ENCODE assay signal across 1 fruit fly cellular context in genomic region chr3L:18114038-18114926, dm6.
TF ChIP-seq lines count a peak whose summit lies in the region.

No protein-coding gene starts in this region.

TF ChIP-seq in whole organism, embryonic, 481 proteins besides CTCF, POLR2A, EP300 and RAD21 (continued from another document and continues in another):
- peak; percentile 14; the same call in 1 of the 2 replicates for TF ChIP-seq ap (GFP tag; IDR thresholded peaks at IDR 0.05; lab: Robert Waterston, UW)
- TF ChIP-seq Gsc (GFP tag; IDR thresholded peaks at IDR 0.05; lab: Robert Waterston, UW), result no peak
- TF ChIP-seq CG15696 (tag; optimal IDR thresholded peaks at IDR 0.05; lab: Kevin White, UChicago), result no peak
- no peak for TF ChIP-seq HLHmδ (GFP tag; optimal IDR thresholded peaks at IDR 0.05; lab: Kevin White, UChicago)
- peak; percentile 58; the same call in 1 of the 2 replicates for TF ChIP-seq CG14014 (GFP tag; IDR thresholded peaks at IDR 0.05; lab: Robert Waterston, UW)
- TF ChIP-seq bab2 (GFP tag; optimal IDR thresholded peaks at IDR 0.05; lab: Kevin White, UChicago), result peak; percentile 18
- peak; percentile 46 for TF ChIP-seq gro (GFP tag; optimal IDR thresholded peaks at IDR 0.05; lab: Kevin White, UChicago)
- peak; percentile 20 for TF ChIP-seq CG2120 (GFP tag; optimal IDR thresholded peaks at IDR 0.05; lab: Kevin White, UChicago)
- no peak for TF ChIP-seq trh (GFP tag; optimal IDR thresholded peaks at IDR 0.05; lab: Kevin White, UChicago)
- TF ChIP-seq CG6791 (GFP tag; IDR thresholded peaks at IDR 0.05; lab: Robert Waterston, UW; ENCODE audit: partially characterized antibody), result no peak
- peak; percentile 61 for TF ChIP-seq CG31365 (tag; optimal IDR thresholded peaks at IDR 0.05; lab: Kevin White, UChicago)
- no peak; the same call in 2 of the 3 replicates for TF ChIP-seq so (GFP tag; IDR thresholded peaks at IDR 0.05; lab: Robert Waterston, UW)
- TF ChIP-seq CG4424 (GFP tag; optimal IDR thresholded peaks at IDR 0.05; lab: Kevin White, UChicago), result no peak
- TF ChIP-seq CG31388 (GFP tag; optimal IDR thresholded peaks at IDR 0.05; lab: Kevin White, UChicago), result no peak
- peak; percentile 44; the same call in 1 of the 2 replicates for TF ChIP-seq Bgb (GFP tag; IDR thresholded peaks at IDR 0.05; lab: Robert Waterston, UW; ENCODE audit: partially characterized antibody)
- TF ChIP-seq CG10321 (GFP tag; IDR thresholded peaks at IDR 0.05; lab: Robert Waterston, UW), result no peak
- no peak for TF ChIP-seq kah (GFP tag; optimal IDR thresholded peaks at IDR 0.05; lab: Kevin White, UChicago)
- peak; percentile 41 for TF ChIP-seq wek (GFP tag; optimal IDR thresholded peaks at IDR 0.05; lab: Kevin White, UChicago)
- no peak for TF ChIP-seq CG12236 (GFP tag; optimal IDR thresholded peaks at IDR 0.05; lab: Kevin White, UChicago)
- peak; percentile 19 for TF ChIP-seq ewg (GFP tag; optimal IDR thresholded peaks at IDR 0.05; lab: Kevin White, UChicago)
- no peak for TF ChIP-seq CG6654 (GFP tag; optimal IDR thresholded peaks at IDR 0.05; lab: Kevin White, UChicago)
- no peak for TF ChIP-seq cg (GFP tag; optimal IDR thresholded peaks at IDR 0.05; lab: Kevin White, UChicago)
- TF ChIP-seq E2f1 (GFP tag; IDR thresholded peaks at IDR 0.05; lab: Robert Waterston, UW), result 0 out of 2 replicates have a peak, but pooled peaks have one; percentile 15
- TF ChIP-seq TFAM (GFP tag; optimal IDR thresholded peaks at IDR 0.05; lab: Kevin White, UChicago), result no peak
- TF ChIP-seq eyg (GFP tag; optimal IDR thresholded peaks at IDR 0.05; lab: Kevin White, UChicago), result peak; percentile 27
- TF ChIP-seq h (optimal IDR thresholded peaks at IDR 0.05; lab: Kevin White, UChicago), result no peak
- no peak for TF ChIP-seq wor (GFP tag; IDR thresholded peaks at IDR 0.05; lab: Robert Waterston, UW)
- peak; percentile 6 for TF ChIP-seq B-H2 (GFP tag; optimal IDR thresholded peaks at IDR 0.05; lab: Kevin White, UChicago)
- TF ChIP-seq CG11093 (GFP tag; IDR thresholded peaks at IDR 0.05; lab: Robert Waterston, UW), result no peak
- TF ChIP-seq gce (GFP tag; IDR thresholded peaks at IDR 0.05; lab: Robert Waterston, UW), result peak; percentile 51; the same call in 1 of the 3 replicates
- TF ChIP-seq Sry-β (GFP tag; optimal IDR thresholded peaks at IDR 0.05; lab: Kevin White, UChicago), result no peak
- TF ChIP-seq CG12942 (GFP tag; optimal IDR thresholded peaks at IDR 0.05; lab: Kevin White, UChicago), result peak; percentile 32
- TF ChIP-seq p53 (GFP tag; optimal IDR thresholded peaks at IDR 0.05; lab: Kevin White, UChicago), result peak; percentile 30
- TF ChIP-seq Dll (GFP tag; IDR thresholded peaks at IDR 0.05; lab: Robert Waterston, UW; ENCODE audit: partially characterized antibody), result 0 out of 4 replicates have a peak, but pooled peaks have one; percentile 18
- peak; percentile 23; the same call in 1 of the 2 replicates for TF ChIP-seq Scr (GFP tag; IDR thresholded peaks at IDR 0.05; lab: Robert Waterston, UW; ENCODE audit: partially characterized antibody)
- peak; percentile 35 for TF ChIP-seq CG3281 (GFP tag; optimal IDR thresholded peaks at IDR 0.05; lab: Kevin White, UChicago)
- TF ChIP-seq CG18011 (GFP tag; optimal IDR thresholded peaks at IDR 0.05; lab: Kevin White, UChicago), result no peak
- peak; percentile 8 for TF ChIP-seq Dp (GFP tag; optimal IDR thresholded peaks at IDR 0.05; lab: Kevin White, UChicago)
- TF ChIP-seq Abd-B (GFP tag; optimal IDR thresholded peaks at IDR 0.05; lab: Kevin White, UChicago), result peak; percentile 23
- no peak for TF ChIP-seq CG3065 (GFP tag; optimal IDR thresholded peaks at IDR 0.05; lab: Kevin White, UChicago)
- no peak for TF ChIP-seq ara (GFP tag; IDR thresholded peaks at IDR 0.05; lab: Robert Waterston, UW)
- TF ChIP-seq rib (GFP tag; IDR thresholded peaks at IDR 0.05; lab: Robert Waterston, UW), result peak; percentile 47; the same call in 1 of the 2 replicates
- peak; percentile 55 for TF ChIP-seq CG31441 (GFP tag; IDR thresholded peaks at IDR 0.05; lab: Robert Waterston, UW)
- TF ChIP-seq CG16779 (GFP tag; IDR thresholded peaks at IDR 0.05; lab: Robert Waterston, UW), result peak; percentile 70
- no peak; the same call in 2 of the 3 replicates for TF ChIP-seq Optix (GFP tag; IDR thresholded peaks at IDR 0.05; lab: Robert Waterston, UW)
- peak; percentile 7 for TF ChIP-seq CG33213 (GFP tag; optimal IDR thresholded peaks at IDR 0.05; lab: Kevin White, UChicago)
- no peak for TF ChIP-seq Fer2 (tag; optimal IDR thresholded peaks at IDR 0.05; lab: Kevin White, UChicago)
- TF ChIP-seq CG12659 (GFP tag; optimal IDR thresholded peaks at IDR 0.05; lab: Kevin White, UChicago), result peak; percentile 20
- TF ChIP-seq Ets65A (GFP tag; lab: Kevin White, UChicago), result peak; percentile 81
- peak; percentile 45 for TF ChIP-seq nau (GFP tag; optimal IDR thresholded peaks at IDR 0.05; lab: Kevin White, UChicago)
- no peak; the same call in 1 of the 3 replicates for TF ChIP-seq row (GFP tag; IDR thresholded peaks at IDR 0.05; lab: Robert Waterston, UW)
- peak; percentile 21 for TF ChIP-seq CG10654 (GFP tag; optimal IDR thresholded peaks at IDR 0.05; lab: Kevin White, UChicago)
- no peak for TF ChIP-seq CG10979 (tag; optimal IDR thresholded peaks at IDR 0.05; lab: Kevin White, UChicago)
- no peak for TF ChIP-seq tll (GFP tag; optimal IDR thresholded peaks at IDR 0.05; lab: Kevin White, UChicago)
- no peak for TF ChIP-seq Kr (GFP tag; optimal IDR thresholded peaks at IDR 0.05; lab: Kevin White, UChicago)
- peak; percentile 65 for TF ChIP-seq CG8924 (tag; optimal IDR thresholded peaks at IDR 0.05; lab: Kevin White, UChicago)
- peak; percentile 72 for TF ChIP-seq Jarid2 (GFP tag; optimal IDR thresholded peaks at IDR 0.05; lab: Kevin White, UChicago)
- TF ChIP-seq Lim3 (GFP tag; IDR thresholded peaks at IDR 0.05; lab: Robert Waterston, UW), result no peak
- TF ChIP-seq Oli (tag; optimal IDR thresholded peaks at IDR 0.05; lab: Kevin White, UChicago), result peak; percentile 66
- TF ChIP-seq Awh (GFP tag; IDR thresholded peaks at IDR 0.05; lab: Robert Waterston, UW), result peak; percentile 79
- TF ChIP-seq grau (tag; optimal IDR thresholded peaks at IDR 0.05; lab: Kevin White, UChicago), result peak; percentile 62
- TF ChIP-seq CG14710 (tag; optimal IDR thresholded peaks at IDR 0.05; lab: Kevin White, UChicago), result no peak
- peak; percentile 50; the same call in 1 of the 2 replicates for TF ChIP-seq HLH3B (GFP tag; IDR thresholded peaks at IDR 0.05; lab: Robert Waterston, UW)
- peak; percentile 48 for TF ChIP-seq CG12769 (tag; optimal IDR thresholded peaks at IDR 0.05; lab: Kevin White, UChicago)
- TF ChIP-seq CG13424 (tag; optimal IDR thresholded peaks at IDR 0.05; lab: Kevin White, UChicago), result peak; percentile 59
- peak; percentile 37 for TF ChIP-seq NfI (GFP tag; optimal IDR thresholded peaks at IDR 0.05; lab: Kevin White, UChicago)
- TF ChIP-seq hb (GFP tag; IDR thresholded peaks at IDR 0.05; lab: Robert Waterston, UW; ENCODE audit: partially characterized antibody), result no peak
- TF ChIP-seq CG30431 (GFP tag; optimal IDR thresholded peaks at IDR 0.05; lab: Kevin White, UChicago), result no peak
- no peak for TF ChIP-seq Hey (tag; optimal IDR thresholded peaks at IDR 0.05; lab: Kevin White, UChicago)
- TF ChIP-seq Fer1 (GFP tag; optimal IDR thresholded peaks at IDR 0.05; lab: Kevin White, UChicago), result no peak
- TF ChIP-seq CG30403 (GFP tag; optimal IDR thresholded peaks at IDR 0.05; lab: Kevin White, UChicago), result peak; percentile 21
- TF ChIP-seq Meics (GFP tag; optimal IDR thresholded peaks at IDR 0.05; lab: Kevin White, UChicago), result peak; percentile 66
- TF ChIP-seq Lpt (GFP tag; optimal IDR thresholded peaks at IDR 0.05; lab: Kevin White, UChicago), result no peak
- TF ChIP-seq gfzf (GFP tag; optimal IDR thresholded peaks at IDR 0.05; lab: Kevin White, UChicago), result no peak
- peak; percentile 22 for TF ChIP-seq Camta (GFP tag; optimal IDR thresholded peaks at IDR 0.05; lab: Kevin White, UChicago)
- peak; percentile 48; the same call in 1 of the 2 replicates for TF ChIP-seq bowl (GFP tag; IDR thresholded peaks at IDR 0.05; lab: Robert Waterston, UW)
- 0 out of 2 replicates have a peak, but pooled peaks have one; percentile 23 for TF ChIP-seq E2f2 (GFP tag; IDR thresholded peaks at IDR 0.05; lab: Robert Waterston, UW)
- peak; percentile 19 for TF ChIP-seq CG10147 (GFP tag; optimal IDR thresholded peaks at IDR 0.05; lab: Kevin White, UChicago)
- peak; percentile 70 for TF ChIP-seq H15 (GFP tag; IDR thresholded peaks at IDR 0.05; lab: Robert Waterston, UW)
- TF ChIP-seq Dfd (GFP tag; optimal IDR thresholded peaks at IDR 0.05; lab: Kevin White, UChicago), result no peak
- peak; percentile 47; the same call in 1 of the 2 replicates for TF ChIP-seq CG42726 (GFP tag; IDR thresholded peaks at IDR 0.05; lab: Robert Waterston, UW; ENCODE audit: partially characterized antibody)
- TF ChIP-seq scrt (GFP tag; optimal IDR thresholded peaks at IDR 0.05; lab: Kevin White, UChicago), result no peak
- TF ChIP-seq tx (GFP tag; optimal IDR thresholded peaks at IDR 0.05; lab: Kevin White, UChicago), result no peak
- no peak for TF ChIP-seq Stat92E (GFP tag; optimal IDR thresholded peaks at IDR 0.05; lab: Kevin White, UChicago)
- TF ChIP-seq CG6813 (GFP tag; optimal IDR thresholded peaks at IDR 0.05; lab: Kevin White, UChicago), result peak; percentile 41
- peak; percentile 50; the same call in 1 of the 2 replicates for TF ChIP-seq stc (GFP tag; IDR thresholded peaks at IDR 0.05; lab: Robert Waterston, UW)
- peak; percentile 43 for TF ChIP-seq CG5180 (GFP tag; optimal IDR thresholded peaks at IDR 0.05; lab: Kevin White, UChicago)
- TF ChIP-seq chinmo (GFP tag; IDR thresholded peaks at IDR 0.05; lab: Robert Waterston, UW; ENCODE audit: partially characterized antibody), result peak; percentile 91
- TF ChIP-seq stwl (tag; optimal IDR thresholded peaks at IDR 0.05; lab: Kevin White, UChicago), result no peak
- TF ChIP-seq trem (tag; optimal IDR thresholded peaks at IDR 0.05; lab: Kevin White, UChicago), result peak; percentile 18
- TF ChIP-seq CG4360 (GFP tag; IDR thresholded peaks at IDR 0.05; lab: Robert Waterston, UW), result no peak
- peak; percentile 37; the same call in 1 of the 2 replicates for TF ChIP-seq NFAT (GFP tag; IDR thresholded peaks at IDR 0.05; lab: Robert Waterston, UW)
- TF ChIP-seq slbo (GFP tag; IDR thresholded peaks at IDR 0.05; lab: Robert Waterston, UW), result peak; percentile 61
- peak; percentile 38 for TF ChIP-seq zf30C (GFP tag; optimal IDR thresholded peaks at IDR 0.05; lab: Kevin White, UChicago)
- TF ChIP-seq sens-2 (GFP tag; IDR thresholded peaks at IDR 0.05; lab: Robert Waterston, UW), result no peak
- no peak for TF ChIP-seq CG13123 (GFP tag; optimal IDR thresholded peaks at IDR 0.05; lab: Kevin White, UChicago)
- TF ChIP-seq CG11456 (GFP tag; IDR thresholded peaks at IDR 0.05; lab: Robert Waterston, UW), result no peak
- no peak for TF ChIP-seq bigmax (GFP tag; optimal IDR thresholded peaks at IDR 0.05; lab: Kevin White, UChicago)
- no peak for TF ChIP-seq repo (GFP tag; optimal IDR thresholded peaks at IDR 0.05; lab: Kevin White, UChicago)
- peak; percentile 79 for TF ChIP-seq Rfx (GFP tag; IDR thresholded peaks at IDR 0.05; lab: Robert Waterston, UW)
- peak; percentile 53 for TF ChIP-seq fd96Cb (tag; optimal IDR thresholded peaks at IDR 0.05; lab: Kevin White, UChicago)
- TF ChIP-seq usp (GFP tag; optimal IDR thresholded peaks at IDR 0.05; lab: Kevin White, UChicago), result no peak
- no peak; the same call in 1 of the 2 replicates for TF ChIP-seq CG10366 (GFP tag; IDR thresholded peaks at IDR 0.05; lab: Robert Waterston, UW)
- no peak for TF ChIP-seq dimm (GFP tag; IDR thresholded peaks at IDR 0.05; lab: Robert Waterston, UW)
- TF ChIP-seq sug (tag; optimal IDR thresholded peaks at IDR 0.05; lab: Kevin White, UChicago), result peak; percentile 55
- peak; percentile 20 for TF ChIP-seq CG2116 (GFP tag; optimal IDR thresholded peaks at IDR 0.05; lab: Kevin White, UChicago)
- TF ChIP-seq CG2678 (tag; optimal IDR thresholded peaks at IDR 0.05; lab: Kevin White, UChicago), result peak; percentile 77
- TF ChIP-seq CG17359 (tag; optimal IDR thresholded peaks at IDR 0.05; lab: Kevin White, UChicago), result peak; percentile 30
- peak; percentile 54 for TF ChIP-seq run (tag; optimal IDR thresholded peaks at IDR 0.05; lab: Kevin White, UChicago)
- no peak for TF ChIP-seq ssp (GFP tag; IDR thresholded peaks at IDR 0.05; lab: Robert Waterston, UW)
- TF ChIP-seq CG31224 (GFP tag; IDR thresholded peaks at IDR 0.05; lab: Robert Waterston, UW), result 0 out of 2 replicates have a peak, but pooled peaks have one; percentile 15
- TF ChIP-seq HLH54F (GFP tag; optimal IDR thresholded peaks at IDR 0.05; lab: Kevin White, UChicago), result no peak
- TF ChIP-seq CG6683 (GFP tag; optimal IDR thresholded peaks at IDR 0.05; lab: Kevin White, UChicago), result no peak
- TF ChIP-seq CrebB (tag; optimal IDR thresholded peaks at IDR 0.05; lab: Kevin White, UChicago), result no peak
- TF ChIP-seq slou (GFP tag; optimal IDR thresholded peaks at IDR 0.05; lab: Kevin White, UChicago), result no peak
- peak; percentile 31 for TF ChIP-seq gcm (GFP tag; optimal IDR thresholded peaks at IDR 0.05; lab: Kevin White, UChicago)
- peak; percentile 27 for TF ChIP-seq Antp (GFP tag; optimal IDR thresholded peaks at IDR 0.05; lab: Kevin White, UChicago)
- no peak for TF ChIP-seq fd102C (GFP tag; optimal IDR thresholded peaks at IDR 0.05; lab: Kevin White, UChicago)
- no peak for TF ChIP-seq CG1832 (GFP tag; optimal IDR thresholded peaks at IDR 0.05; lab: Kevin White, UChicago)
- TF ChIP-seq Blimp-1 (GFP tag; optimal IDR thresholded peaks at IDR 0.05; lab: Kevin White, UChicago), result peak; percentile 27
- TF ChIP-seq CG6854 (GFP tag; optimal IDR thresholded peaks at IDR 0.05; lab: Kevin White, UChicago), result peak; percentile 57
- no peak for TF ChIP-seq pnt (GFP tag; optimal IDR thresholded peaks at IDR 0.05; lab: Kevin White, UChicago)
- TF ChIP-seq Oaz (GFP tag; IDR thresholded peaks at IDR 0.05; lab: Robert Waterston, UW), result 0 out of 2 replicates have a peak, but pooled peaks have one; percentile 19
- TF ChIP-seq Max (GFP tag; optimal IDR thresholded peaks at IDR 0.05; lab: Kevin White, UChicago), result no peak
- peak; percentile 15 for TF ChIP-seq NC2α (GFP tag; optimal IDR thresholded peaks at IDR 0.05; lab: Kevin White, UChicago)
- no peak for TF ChIP-seq YL-1 (GFP tag; optimal IDR thresholded peaks at IDR 0.05; lab: Kevin White, UChicago)
- no peak for TF ChIP-seq dm (GFP tag; optimal IDR thresholded peaks at IDR 0.05; lab: Kevin White, UChicago)
- no peak for TF ChIP-seq CG9817 (tag; optimal IDR thresholded peaks at IDR 0.05; lab: Kevin White, UChicago)
- TF ChIP-seq nmo (GFP tag; optimal IDR thresholded peaks at IDR 0.05; lab: Kevin White, UChicago), result peak; percentile 55
- no peak for TF ChIP-seq CG16815 (GFP tag; optimal IDR thresholded peaks at IDR 0.05; lab: Kevin White, UChicago)
- no peak for TF ChIP-seq vfl (GFP tag; optimal IDR thresholded peaks at IDR 0.05; lab: Kevin White, UChicago)
